7 worm cellular contexts compared by ENCODE assay signal in genomic region chrV:13390936-13391335, ce11.
TF ChIP-seq lines count a peak whose summit lies in the region.

No protein-coding gene starts in this region.

TF ChIP-seq in whole organism, L1 larva, 84 proteins besides CTCF, POLR2A, EP300 and RAD21:
- TF ChIP-seq snu-23 (GFP tag; optimal IDR thresholded peaks at IDR 0.05; lab: Kevin White, UChicago) (peak; percentile 20), fkh-4 (tag; optimal IDR thresholded peaks at IDR 0.05; lab: Kevin White, UChicago; ENCODE audit: borderline replicate concordance) (no peak), rnt-1 (tag; optimal IDR thresholded peaks at IDR 0.05; lab: Kevin White, UChicago) (peak; percentile 30), lsy-2 (tag; optimal IDR thresholded peaks at IDR 0.05; lab: Kevin White, UChicago) (peak; percentile 0 to 71), elt-3 (tag; optimal IDR thresholded peaks at IDR 0.05; lab: Kevin White, UChicago) (peak in 4 of 6 experiments; percentile 11 to 84 (median 43)), nhr-90 (tag; optimal IDR thresholded peaks at IDR 0.05; lab: Kevin White, UChicago; ENCODE audit: poor library complexity) (peak; percentile 10), nhr-77 (tag; optimal IDR thresholded peaks at IDR 0.05; lab: Kevin White, UChicago) (no peak), vab-15 (tag; optimal IDR thresholded peaks at IDR 0.05; lab: Kevin White, UChicago) (no peak), nhr-85 (tag; lab: Kevin White, UChicago) (peak; percentile 94), nhr-20 (tag; optimal IDR thresholded peaks at IDR 0.05; lab: Kevin White, UChicago) (peak; percentile 63), egl-27 (tag; optimal IDR thresholded peaks at IDR 0.05; lab: Kevin White, UChicago) (peak in 1 of 2 experiments; percentile 16)

TF ChIP-seq in whole organism, L2 larva, 48 proteins besides CTCF, POLR2A, EP300 and RAD21:
- TF ChIP-seq lsy-2 (tag; optimal IDR thresholded peaks at IDR 0.05; lab: Kevin White, UChicago) (peak in 1 of 2 experiments; percentile 18), fos-1 (tag; optimal IDR thresholded peaks at IDR 0.05; lab: Kevin White, UChicago) (peak; percentile 1), ceh-16 (tag; optimal IDR thresholded peaks at IDR 0.05; lab: Kevin White, UChicago) (peak; percentile 59), gmeb-1 (tag; optimal IDR thresholded peaks at IDR 0.05; lab: Kevin White, UChicago) (peak; percentile 17), nhr-129 (tag; optimal IDR thresholded peaks at IDR 0.05; lab: Kevin White, UChicago) (peak; percentile 23), sma-3 (GFP tag; optimal IDR thresholded peaks at IDR 0.05; lab: Kevin White, UChicago) (peak; percentile 7), unc-39 (tag; optimal IDR thresholded peaks at IDR 0.05; lab: Kevin White, UChicago) (no peak), sma-9 (GFP tag; optimal IDR thresholded peaks at IDR 0.05; lab: Kevin White, UChicago) (peak; percentile 71), sma-9 (tag; optimal IDR thresholded peaks at IDR 0.05; lab: Kevin White, UChicago) (no peak), nhr-77 (tag; optimal IDR thresholded peaks at IDR 0.05; lab: Kevin White, UChicago) (no peak), nhr-25 (tag; optimal IDR thresholded peaks at IDR 0.05; lab: Kevin White, UChicago) (no peak)

TF ChIP-seq in whole organism, L3 larva, 47 proteins besides CTCF, POLR2A, EP300 and RAD21 (continues in another document):
- TF ChIP-seq nfya-1 (tag; optimal IDR thresholded peaks at IDR 0.05; lab: Kevin White, UChicago; ENCODE audit: insufficient read depth) (peak; percentile 56), jun-1 (tag; optimal IDR thresholded peaks at IDR 0.05; lab: Kevin White, UChicago) (no peak), lin-15B (tag; optimal IDR thresholded peaks at IDR 0.05; lab: Kevin White, UChicago) (no peak), nhr-25 (tag; optimal IDR thresholded peaks at IDR 0.05; lab: Kevin White, UChicago) (peak; percentile 63), egl-5 (tag; optimal IDR thresholded peaks at IDR 0.05; lab: Kevin White, UChicago) (no peak), mdl-1 (tag; optimal IDR thresholded peaks at IDR 0.05; lab: Kevin White, UChicago) (no peak), nhr-43 (tag; optimal IDR thresholded peaks at IDR 0.05; lab: Kevin White, UChicago; ENCODE audit: poor library complexity, severe bottlenecking) (peak; percentile 26), unc-62 (GFP tag; optimal IDR thresholded peaks at IDR 0.05; lab: Kevin White, UChicago) (no peak), ceh-16 (tag; optimal IDR thresholded peaks at IDR 0.05; lab: Kevin White, UChicago) (no peak), tbx-2 (tag; optimal IDR thresholded peaks at IDR 0.05; lab: Kevin White, UChicago) (no peak), ztf-4 (tag; optimal IDR thresholded peaks at IDR 0.05; lab: Kevin White, UChicago) (no peak), fkh-2 (tag; optimal IDR thresholded peaks at IDR 0.05; lab: Kevin White, UChicago) (no peak), zag-1 (tag; optimal IDR thresholded peaks at IDR 0.05; lab: Kevin White, UChicago) (no peak), R02D3.7 (tag; optimal IDR thresholded peaks at IDR 0.05; lab: Kevin White, UChicago) (no peak), unc-39 (tag; optimal IDR thresholded peaks at IDR 0.05; lab: Kevin White, UChicago) (no peak)

TF ChIP-seq in whole organism, L4 larva, 104 proteins besides CTCF, POLR2A, EP300 and RAD21:
- 0 out of 2 replicates have a peak, but pooled peaks have one; percentile 46 for TF ChIP-seq dmd-8 (GFP tag; IDR thresholded peaks at IDR 0.05; lab: Robert Waterston, UW)
- TF ChIP-seq saeg-2 (GFP tag; IDR thresholded peaks at IDR 0.05; lab: Robert Waterston, UW) = no peak
- TF ChIP-seq nhr-28 (tag; optimal IDR thresholded peaks at IDR 0.05; lab: Kevin White, UChicago) = peak; percentile 27
- TF ChIP-seq hlh-30 (tag; optimal IDR thresholded peaks at IDR 0.05; lab: Kevin White, UChicago; ENCODE audit: insufficient read depth) = peak; percentile 21
- peak in 1 of 2 experiments; percentile 11 for TF ChIP-seq lsy-2 (tag; optimal IDR thresholded peaks at IDR 0.05; lab: Kevin White, UChicago)
- TF ChIP-seq mxl-3 (GFP tag; optimal IDR thresholded peaks at IDR 0.05; lab: Kevin White, UChicago) = peak; percentile 20
- no peak for TF ChIP-seq egl-43 (GFP tag; IDR thresholded peaks at IDR 0.05; lab: Robert Waterston, UW)

TF ChIP-seq in whole organism, late embryonic, 69 proteins besides CTCF, POLR2A, EP300 and RAD21:
- TF ChIP-seq nfya-1 (tag; optimal IDR thresholded peaks at IDR 0.05; lab: Kevin White, UChicago) (peak; percentile 22), unc-42 (tag; optimal IDR thresholded peaks at IDR 0.05; lab: Kevin White, UChicago) (no peak)

TF ChIP-seq in whole organism, midembryonic, 9 proteins besides CTCF, POLR2A, EP300 and RAD21:
- no peak for TF ChIP-seq tab-1 (GFP tag; IDR thresholded peaks at IDR 0.05; lab: Robert Waterston, UW)
- 0 out of 2 replicates have a peak, but pooled peaks have one; percentile 25 for TF ChIP-seq flt-1 (GFP tag; IDR thresholded peaks at IDR 0.05; lab: Robert Waterston, UW)

TF ChIP-seq in whole organism, mixed stage, embryonic, 35 proteins besides CTCF, POLR2A, EP300 and RAD21:
- TF ChIP-seq elt-3 (tag; optimal IDR thresholded peaks at IDR 0.05; lab: Kevin White, UChicago) = no peak
- no peak for TF ChIP-seq ceh-39 (tag; optimal IDR thresholded peaks at IDR 0.05; lab: Kevin White, UChicago)
- TF ChIP-seq ham-2 (GFP tag; optimal IDR thresholded peaks at IDR 0.05; lab: Kevin White, UChicago) = peak; percentile 22
- peak; percentile 16 for TF ChIP-seq lsy-2 (tag; optimal IDR thresholded peaks at IDR 0.05; lab: Kevin White, UChicago)
- no peak for TF ChIP-seq blmp-1 (tag; optimal IDR thresholded peaks at IDR 0.05; lab: Kevin White, UChicago)
TF ChIP-seq in whole organism, mixed stage, embryonic: peak in this region for 2.

Comparison
In these comparisons a context has a peak if more than half of its experiments do, and no peak if none do; other contexts are left out.
1. Of the 29 proteins assayed by ChIP-seq in both whole organism, L4 larva and whole organism, L1 larva: peak only in whole organism, L4 larva: nhr-28; only in whole organism, L1 larva: none; in both: none; in neither: 26; mixed calls (peak in some experiments, not most) for 2.